Worm (Caenorhabditis elegans) whole organism, L4 larva: ENCODE results near the gene nhr-157.

Source experiments
- ceh-62 ChIP-seq: sonication (generic microtip); optimal IDR thresholded peaks from 2 replicates; lab custom pipeline; 2017; ENCODE audit warnings: missing biosample characterization, missing genetic modification characterization
- hlh-30 ChIP-seq: sonication (generic microtip); optimal IDR thresholded peaks from 2 replicates; lab custom pipeline; 2017; ENCODE audit warnings: antibody characterized with exemption, mild to moderate bottlenecking, missing genetic modification characterization, missing compliant biosample characterization; ENCODE audit not compliant: insufficient read depth
- mes-2 ChIP-seq: sonication (generic microtip); optimal IDR thresholded peaks from 2 replicates; lab custom pipeline; 2016; ENCODE audit warnings: missing genotype, mild to moderate bottlenecking, missing genetic modification characterization, missing compliant biosample characterization; ENCODE audit not compliant: poor library complexity, severe bottlenecking
- nhr-28 ChIP-seq: fragments of 150-350 bp; optimal IDR thresholded peaks from 2 replicates; lab custom pipeline; 2014; ENCODE audit warnings: missing biosample characterization, missing genetic modification characterization
- spr-1 ChIP-seq: sonication (generic microtip); optimal IDR thresholded peaks from 2 replicates; lab custom pipeline; 2016; ENCODE audit warnings: mild to moderate bottlenecking, missing genetic modification characterization, missing compliant biosample characterization
- ztf-11 ChIP-seq: fragments of 150-350 bp; optimal IDR thresholded peaks from 2 replicates; lab custom pipeline; 2014; ENCODE audit warnings: missing biosample characterization, missing genetic modification characterization

DNA sequence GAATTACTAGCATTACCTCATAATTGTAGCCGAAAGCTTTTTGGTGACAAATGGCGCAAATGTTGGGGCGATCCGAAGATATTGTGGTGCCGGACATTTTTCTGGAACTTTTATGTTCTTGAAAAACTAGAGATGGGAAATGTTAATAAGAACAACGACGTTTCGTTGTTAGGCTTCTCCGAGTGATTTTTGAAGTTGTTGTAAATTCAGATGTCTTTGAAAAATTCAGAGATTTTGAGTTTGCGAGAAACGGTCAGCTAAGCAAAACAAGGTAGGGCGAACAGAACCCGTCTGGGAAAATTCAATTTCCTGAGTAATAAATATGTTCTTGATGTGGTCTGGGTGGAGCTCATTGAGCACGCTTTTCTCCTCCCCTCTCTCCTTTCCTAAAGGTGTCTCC, 17.3 kb upstream of the nhr-157 start, which contains the start of gene nhr-124:
- TF ChIP-seq ztf-11 (tag; lab: Kevin White, UChicago): no peak
- TF ChIP-seq ceh-62 (tag; lab: Kevin White, UChicago): no peak
- TF ChIP-seq mes-2 (tag; lab: Kevin White, UChicago): no peak
- no peak for TF ChIP-seq nhr-28 (tag; lab: Kevin White, UChicago)
- no peak for TF ChIP-seq hlh-30 (tag; lab: Kevin White, UChicago)
- no peak for TF ChIP-seq spr-1 (tag; lab: Kevin White, UChicago)
